Fruit fly (Drosophila melanogaster): ENCODE data around the gene Cip4.

The Cip4 gene

DNA sequence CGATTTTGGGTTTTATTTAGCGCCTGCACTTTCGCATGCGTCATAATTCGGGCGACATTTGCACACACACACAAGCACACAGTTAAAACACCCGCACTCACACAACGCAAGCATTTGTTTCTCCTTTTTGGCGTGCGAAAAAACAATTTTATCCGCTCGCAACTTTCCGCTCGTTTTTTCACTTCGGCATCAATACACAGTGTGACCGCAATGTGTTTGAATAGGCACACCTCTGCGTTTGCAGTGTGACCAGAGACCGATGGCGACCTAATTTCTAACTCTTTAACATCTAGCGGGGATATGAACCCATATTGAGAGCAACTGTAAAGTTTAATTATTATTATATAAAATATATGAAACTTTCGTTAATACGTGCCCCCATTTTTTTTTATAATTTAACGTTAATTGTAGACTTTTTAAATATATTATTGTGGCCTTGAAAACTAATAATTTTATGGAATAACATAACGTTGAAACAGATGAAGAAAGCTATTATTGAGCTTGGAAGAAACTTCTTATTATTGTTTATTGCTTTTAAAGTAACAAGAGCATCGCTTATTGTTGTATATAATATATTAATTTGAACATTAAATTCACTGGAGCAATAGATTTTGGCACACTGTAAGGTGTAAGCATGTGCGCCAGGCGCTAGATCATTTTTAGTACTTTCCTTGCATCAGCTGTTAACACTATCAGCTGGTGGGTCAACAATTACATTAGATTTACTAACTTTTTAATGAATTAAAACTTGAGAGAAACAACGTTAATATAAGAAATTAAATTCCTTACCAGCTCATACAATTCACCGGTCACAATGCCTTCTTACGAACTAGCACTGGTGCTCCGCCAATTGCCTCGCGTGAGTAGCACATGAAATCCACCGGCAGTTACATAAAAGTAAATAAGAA, at the start of gene Cip4, which contains the start of gene mRpS6:
Cip4 (minus strand) TSS at position 216 of the 908 bp plus-strand sequence.
mRpS6 (plus strand) TSS at position 664 of the 908 bp plus-strand sequence.
- TF ChIP-seq ttk (optimal IDR thresholded peaks at IDR 0.05) (no peak), Sin3A (optimal IDR thresholded peaks at IDR 0.05) (no peak), insv (optimal IDR thresholded peaks at IDR 0.05) (no peak), h (optimal IDR thresholded peaks at IDR 0.05) (no peak), psq (optimal IDR thresholded peaks at IDR 0.05) (no peak), Myc (optimal IDR thresholded peaks at IDR 0.05) (no peak)

DNA sequence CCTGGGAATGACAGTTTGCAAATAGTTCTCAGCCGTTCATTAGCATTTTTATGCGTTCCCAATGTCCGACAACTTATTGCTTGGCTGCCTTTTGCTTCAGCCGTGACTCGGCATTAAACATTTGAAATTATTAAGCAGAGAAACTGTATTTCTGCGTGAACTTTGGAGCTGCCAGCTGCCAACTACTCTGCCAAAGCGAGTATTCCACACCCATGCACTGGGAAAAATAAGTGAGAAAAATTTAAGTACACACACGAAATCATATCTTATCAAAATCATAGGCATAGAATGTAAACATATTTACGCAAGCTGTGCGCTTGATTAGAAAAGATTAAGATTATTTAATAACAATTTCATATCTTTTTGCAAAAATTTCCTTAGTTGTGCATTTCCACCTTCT, 49.1 kb upstream of the Cip4 start:
- TF ChIP-seq insv (optimal IDR thresholded peaks at IDR 0.05) (no peak), Myc (optimal IDR thresholded peaks at IDR 0.05) (no peak), Sin3A (optimal IDR thresholded peaks at IDR 0.05) (no peak), h (optimal IDR thresholded peaks at IDR 0.05) (no peak), psq (optimal IDR thresholded peaks at IDR 0.05) (no peak), ttk (optimal IDR thresholded peaks at IDR 0.05) (no peak)

DNA sequence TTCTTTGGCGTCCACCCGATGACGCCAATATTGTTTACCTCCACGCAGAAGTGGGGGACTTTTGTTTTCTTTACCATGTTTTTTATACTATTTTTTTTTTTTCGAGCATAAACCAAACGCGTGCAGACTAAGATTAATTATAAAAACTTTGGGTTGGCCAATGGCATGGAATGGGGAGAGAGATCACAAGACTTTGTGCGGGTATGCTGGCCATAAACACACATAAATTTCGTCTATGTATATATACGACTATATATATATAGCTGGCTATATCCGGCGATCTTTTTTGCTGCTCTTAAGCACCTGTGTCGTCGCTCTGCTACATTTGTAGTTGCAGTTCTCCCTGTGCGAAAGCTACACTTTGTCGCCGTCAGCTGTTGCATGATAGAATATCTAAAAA, 48.0 kb upstream of the Cip4 start:
- no peak for TF ChIP-seq Myc (optimal IDR thresholded peaks at IDR 0.05)
- no peak for TF ChIP-seq Sin3A (optimal IDR thresholded peaks at IDR 0.05)
- TF ChIP-seq psq (optimal IDR thresholded peaks at IDR 0.05) = no peak
- TF ChIP-seq h (optimal IDR thresholded peaks at IDR 0.05) = no peak
- TF ChIP-seq insv (optimal IDR thresholded peaks at IDR 0.05) = no peak
- TF ChIP-seq ttk (optimal IDR thresholded peaks at IDR 0.05) = no peak

DNA sequence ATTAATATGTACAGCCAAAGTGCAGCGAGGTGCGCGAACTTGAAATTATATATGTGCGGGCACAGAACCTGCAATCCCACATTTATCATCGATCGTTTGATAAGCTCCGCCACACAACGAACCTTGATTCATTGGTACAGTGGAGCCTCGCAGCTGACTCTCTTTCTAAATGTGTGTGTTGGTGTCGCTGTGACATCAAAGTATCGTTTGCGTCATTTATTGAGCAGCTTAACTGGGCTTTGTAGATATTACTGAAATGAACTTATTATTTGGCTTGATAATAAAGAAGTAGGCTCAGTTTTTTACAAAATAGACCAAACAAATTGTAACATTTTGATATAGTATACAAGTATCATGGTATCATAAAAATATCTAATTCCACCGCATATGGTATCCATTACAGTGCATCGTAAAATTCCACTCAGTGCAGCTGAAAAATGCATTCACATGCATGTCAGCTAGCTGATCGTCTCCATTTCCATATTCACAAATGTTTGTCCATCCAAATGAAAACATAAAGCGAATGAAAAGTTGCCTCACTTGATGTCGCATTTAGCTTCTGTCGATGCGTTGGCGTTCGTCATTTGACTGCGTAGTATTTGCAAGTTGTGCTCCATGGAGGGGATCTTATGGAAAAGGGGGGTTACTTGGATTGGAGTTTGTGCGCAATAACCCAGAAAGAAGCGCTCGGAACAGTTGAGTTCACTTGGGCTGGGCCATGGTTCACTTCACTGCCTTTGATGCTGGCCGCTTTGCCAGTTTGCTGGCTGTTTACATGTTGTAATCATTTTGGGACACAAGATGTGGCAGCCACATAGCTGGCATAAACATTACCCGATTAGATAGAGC, 47.3 kb upstream of the Cip4 start:
- TF ChIP-seq Myc (optimal IDR thresholded peaks at IDR 0.05) = no peak
- TF ChIP-seq ttk (optimal IDR thresholded peaks at IDR 0.05) = no peak
- no peak for TF ChIP-seq h (optimal IDR thresholded peaks at IDR 0.05)
- no peak for TF ChIP-seq psq (optimal IDR thresholded peaks at IDR 0.05)
- TF ChIP-seq insv (optimal IDR thresholded peaks at IDR 0.05) = no peak
- no peak for TF ChIP-seq Sin3A (optimal IDR thresholded peaks at IDR 0.05)

DNA sequence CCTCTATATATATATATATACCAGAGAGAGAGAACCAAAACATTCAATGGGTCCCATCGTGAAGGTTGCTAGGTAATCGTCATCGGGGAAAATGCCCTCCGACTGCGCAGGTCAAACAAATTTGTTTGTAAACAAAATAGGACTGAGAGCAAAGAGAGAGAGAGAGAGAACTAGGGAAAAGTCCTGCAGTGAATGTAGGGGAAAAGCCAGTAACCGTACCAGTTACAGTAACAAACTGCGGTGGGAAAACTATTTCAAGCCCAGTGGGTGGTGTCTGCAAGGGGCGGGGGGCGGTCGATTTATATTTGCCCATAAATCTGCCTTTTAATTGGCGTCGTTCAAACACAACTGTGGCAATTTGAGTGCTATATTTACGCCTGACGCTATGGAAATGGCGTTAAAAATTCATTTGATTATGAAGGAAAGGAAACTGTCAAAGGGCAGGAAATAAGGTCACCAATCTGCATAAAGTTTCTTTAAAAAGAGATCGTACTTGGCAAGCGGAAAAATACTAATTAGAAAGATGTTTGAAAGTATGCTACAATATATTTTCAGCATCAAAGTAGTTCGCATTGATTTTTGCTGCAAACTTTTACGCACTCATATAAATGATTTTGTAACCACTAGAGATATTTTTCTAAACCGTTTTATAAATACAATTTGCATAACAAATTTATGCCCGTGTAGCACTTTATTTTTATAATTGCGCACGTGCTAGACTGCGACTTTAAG, 46.2 kb upstream of the Cip4 start:
- TF ChIP-seq Sin3A (optimal IDR thresholded peaks at IDR 0.05) = no peak
- no peak for TF ChIP-seq psq (optimal IDR thresholded peaks at IDR 0.05)
- no peak for TF ChIP-seq ttk (optimal IDR thresholded peaks at IDR 0.05)
- no peak for TF ChIP-seq h (optimal IDR thresholded peaks at IDR 0.05)
- TF ChIP-seq insv (optimal IDR thresholded peaks at IDR 0.05) = no peak

DNA sequence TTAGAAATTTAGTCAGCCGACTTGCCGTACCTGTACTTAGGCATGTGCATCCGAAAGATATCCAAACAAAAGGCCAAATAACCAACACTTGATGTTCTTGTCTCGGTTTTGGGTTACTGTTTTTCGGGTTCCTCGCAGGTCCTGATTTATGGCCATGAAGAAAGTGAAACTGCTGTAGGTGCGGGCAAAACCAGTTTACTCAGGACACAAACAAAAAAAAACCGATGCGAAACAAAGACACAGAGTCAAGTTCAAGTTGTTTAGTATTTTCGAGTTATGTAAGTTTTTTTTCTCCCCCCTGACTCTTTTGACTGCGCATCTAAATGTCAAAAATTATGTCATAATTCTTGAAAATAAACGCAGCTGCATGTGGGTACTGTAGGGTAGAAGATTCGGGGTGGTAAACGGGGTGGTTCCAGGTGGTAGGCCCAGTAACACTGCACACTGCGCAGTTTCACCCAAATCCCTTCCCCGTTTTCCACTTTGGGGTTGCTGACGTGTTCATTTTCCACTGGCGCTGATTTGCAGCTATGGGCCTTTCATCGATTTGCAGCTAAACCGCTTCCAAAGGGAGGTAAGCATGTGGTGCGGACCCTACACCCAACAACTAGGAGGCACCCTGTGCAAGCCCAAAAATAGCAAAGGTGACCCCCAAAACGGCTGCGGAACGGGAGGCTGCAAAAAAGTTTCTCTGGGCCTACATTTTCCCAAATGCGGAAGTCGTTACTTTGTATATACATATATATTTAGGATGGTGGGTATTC, 45.4 kb upstream of the Cip4 start:
- TF ChIP-seq Myc (optimal IDR thresholded peaks at IDR 0.05) (no peak), Sin3A (optimal IDR thresholded peaks at IDR 0.05) (no peak), insv (optimal IDR thresholded peaks at IDR 0.05) (no peak), h (optimal IDR thresholded peaks at IDR 0.05) (no peak), ttk (optimal IDR thresholded peaks at IDR 0.05) (no peak), psq (optimal IDR thresholded peaks at IDR 0.05) (no peak)

DNA sequence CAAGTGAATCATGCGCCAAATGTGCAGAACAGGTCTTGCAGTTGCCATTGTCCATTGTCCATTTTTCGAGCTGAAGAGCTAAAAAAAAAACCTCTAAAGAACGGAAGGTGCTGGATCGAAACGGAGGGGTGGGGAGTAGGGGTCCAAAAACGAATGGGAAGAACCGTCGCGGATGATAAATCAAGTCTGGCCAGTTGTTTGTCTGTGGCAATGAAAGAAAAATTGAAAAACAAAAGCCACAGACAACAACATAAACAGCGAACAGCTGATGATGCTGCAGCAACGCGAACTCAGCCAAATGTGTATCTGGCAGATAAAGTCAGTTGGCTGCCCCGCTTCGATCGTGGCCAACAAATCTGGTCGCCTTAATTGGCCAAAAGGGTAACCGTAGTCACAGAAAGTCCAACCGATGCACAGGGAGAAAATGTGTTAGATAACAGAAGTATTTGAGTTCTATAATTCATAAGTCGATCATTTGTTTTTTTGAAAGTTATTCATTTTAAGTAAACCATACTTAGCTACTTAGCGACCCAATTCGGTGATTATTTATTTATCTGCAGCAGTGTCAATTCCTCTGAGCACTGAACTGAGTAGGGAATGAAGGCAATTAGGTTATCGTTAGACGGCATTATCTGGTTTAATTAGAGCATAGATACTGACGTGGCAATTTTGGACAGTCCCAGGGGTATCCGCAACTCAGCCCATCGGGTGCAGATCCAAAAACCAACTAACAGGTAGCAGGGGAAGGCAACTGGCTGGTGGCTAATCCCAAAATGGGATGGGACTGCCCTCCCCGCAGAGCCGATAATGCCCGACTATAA, 44.6 kb upstream of the Cip4 start:
- TF ChIP-seq h (optimal IDR thresholded peaks at IDR 0.05) (no peak), psq (optimal IDR thresholded peaks at IDR 0.05) (no peak), Sin3A (optimal IDR thresholded peaks at IDR 0.05) (no peak), ttk (optimal IDR thresholded peaks at IDR 0.05) (no peak), Myc (optimal IDR thresholded peaks at IDR 0.05) (no peak), insv (optimal IDR thresholded peaks at IDR 0.05) (no peak)

DNA sequence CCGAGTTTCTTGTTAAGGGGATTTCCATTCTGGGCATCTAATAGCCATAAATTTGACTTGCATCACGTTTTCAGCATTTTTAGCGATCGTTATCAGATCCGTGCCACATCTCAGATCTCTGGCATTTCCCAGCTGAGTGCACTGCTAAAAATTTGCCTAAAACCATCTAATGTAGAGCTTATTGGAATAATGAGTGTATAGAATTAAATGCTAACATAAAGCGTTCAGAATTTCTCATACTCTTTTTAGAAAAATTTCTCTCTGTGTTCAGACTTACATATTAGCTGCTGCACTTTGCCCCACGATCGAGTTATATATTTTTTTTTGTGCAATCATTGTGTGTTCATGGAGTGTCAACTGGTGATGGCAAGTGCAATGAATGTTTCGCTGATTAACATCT, 43.8 kb upstream of the Cip4 start:
- TF ChIP-seq ttk (optimal IDR thresholded peaks at IDR 0.05) (no peak), Sin3A (optimal IDR thresholded peaks at IDR 0.05) (no peak), Myc (optimal IDR thresholded peaks at IDR 0.05) (no peak), h (optimal IDR thresholded peaks at IDR 0.05) (no peak), insv (optimal IDR thresholded peaks at IDR 0.05) (no peak), psq (optimal IDR thresholded peaks at IDR 0.05) (no peak)

DNA sequence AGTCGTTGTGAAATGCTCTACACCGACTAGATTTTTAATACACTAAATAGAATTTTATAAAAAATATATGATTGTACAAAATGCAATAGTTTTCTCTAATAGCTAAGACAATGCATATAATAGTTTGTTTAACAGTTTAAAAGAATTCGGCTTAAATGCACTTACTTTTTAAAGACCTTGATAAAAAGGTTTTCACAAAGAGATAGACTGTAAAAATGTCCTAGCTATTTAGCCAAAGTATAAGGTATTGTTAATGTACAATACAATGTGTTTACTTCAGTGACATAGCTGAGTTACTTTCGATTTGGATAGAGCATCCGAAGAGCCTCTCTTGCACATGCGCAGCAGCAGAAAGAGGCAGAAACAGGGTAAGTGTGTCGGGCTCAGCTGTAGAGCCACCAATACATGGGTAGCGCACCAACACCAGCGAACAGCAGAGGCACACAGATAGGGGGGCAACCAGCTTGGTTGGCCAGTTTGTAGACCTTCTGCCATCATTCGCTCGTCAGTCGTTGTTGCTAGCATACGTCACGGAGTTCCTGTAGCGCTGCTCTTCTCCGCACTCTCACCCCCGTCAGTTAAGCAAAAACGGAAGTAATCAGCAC, 42.9 kb upstream of the Cip4 start, which contains the start of gene TP53INP:
TP53INP (plus strand) TSS at position 291 of the 605 bp plus-strand sequence.
- TF ChIP-seq Myc (optimal IDR thresholded peaks at IDR 0.05) (no peak), insv (optimal IDR thresholded peaks at IDR 0.05) (no peak), ttk (optimal IDR thresholded peaks at IDR 0.05) (no peak), h (optimal IDR thresholded peaks at IDR 0.05) (no peak), Sin3A (optimal IDR thresholded peaks at IDR 0.05) (no peak)

DNA sequence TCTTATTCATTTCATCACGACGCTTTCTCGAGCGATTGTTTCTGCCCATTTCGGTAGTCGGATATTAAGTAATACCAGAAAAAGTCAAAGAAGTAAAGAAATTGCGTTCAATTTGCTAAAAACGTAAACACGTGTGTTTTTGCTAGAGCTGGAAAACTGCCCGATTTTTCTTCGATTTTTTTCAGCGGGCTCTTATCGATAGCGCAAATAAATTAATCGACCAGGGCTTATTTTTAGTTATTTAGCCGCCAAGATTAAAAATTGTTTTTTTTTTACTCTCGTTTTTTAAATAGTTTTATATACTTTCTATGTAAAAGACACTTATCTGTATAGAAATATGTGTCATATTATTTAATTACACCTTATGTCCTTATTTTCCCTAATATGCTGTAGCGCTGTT, 42.0 kb upstream of the Cip4 start, which contains the start of gene CG15019:
CG15019 (minus strand) TSS at position 138 of the 400 bp plus-strand sequence.
- TF ChIP-seq insv (optimal IDR thresholded peaks at IDR 0.05) (no peak), h (optimal IDR thresholded peaks at IDR 0.05) (no peak), Myc (optimal IDR thresholded peaks at IDR 0.05) (no peak), psq (optimal IDR thresholded peaks at IDR 0.05) (no peak), ttk (optimal IDR thresholded peaks at IDR 0.05) (no peak), Sin3A (optimal IDR thresholded peaks at IDR 0.05) (no peak)

Data from Kc167 (cell line).